Worm (Caenorhabditis elegans): ENCODE data around the gene Y49G5B.1.

Y49G5B.1 gene

DNA sequence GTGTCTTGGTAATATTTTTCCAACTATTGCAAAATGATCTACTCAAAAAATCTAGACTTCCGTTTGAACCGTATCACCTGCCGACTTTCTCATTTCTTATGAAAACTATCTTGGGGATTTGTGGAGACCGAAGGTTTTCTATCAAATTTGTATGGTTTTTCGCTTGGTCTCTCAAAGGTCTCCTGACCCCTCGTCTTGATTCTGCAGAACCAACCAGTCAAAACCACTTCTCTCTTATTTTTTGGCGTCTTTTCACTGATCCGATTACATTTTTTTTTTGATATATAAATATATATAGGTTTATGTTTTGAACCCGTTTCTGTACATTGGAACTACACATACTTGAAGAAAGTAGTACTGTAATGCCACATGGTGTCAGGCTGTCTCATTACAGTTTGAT, 2.5 kb downstream of the Y49G5B.1 start:
- no peak for TF ChIP-seq daf-8 (GFP tag; IDR thresholded peaks at IDR 0.05)
- TF ChIP-seq mdl-1 (tag; optimal IDR thresholded peaks at IDR 0.05) = peak in 1 of 2 experiments; percentile 3
- TF ChIP-seq ZK546.5 (tag; optimal IDR thresholded peaks at IDR 0.05) = no peak
- TF ChIP-seq nhr-42 (GFP tag; IDR thresholded peaks at IDR 0.05) = no peak
- TF ChIP-seq D1046.2 (GFP tag; IDR thresholded peaks at IDR 0.05) = no peak
- TF ChIP-seq lin-1 (GFP tag; IDR thresholded peaks at IDR 0.05) = no peak

DNA sequence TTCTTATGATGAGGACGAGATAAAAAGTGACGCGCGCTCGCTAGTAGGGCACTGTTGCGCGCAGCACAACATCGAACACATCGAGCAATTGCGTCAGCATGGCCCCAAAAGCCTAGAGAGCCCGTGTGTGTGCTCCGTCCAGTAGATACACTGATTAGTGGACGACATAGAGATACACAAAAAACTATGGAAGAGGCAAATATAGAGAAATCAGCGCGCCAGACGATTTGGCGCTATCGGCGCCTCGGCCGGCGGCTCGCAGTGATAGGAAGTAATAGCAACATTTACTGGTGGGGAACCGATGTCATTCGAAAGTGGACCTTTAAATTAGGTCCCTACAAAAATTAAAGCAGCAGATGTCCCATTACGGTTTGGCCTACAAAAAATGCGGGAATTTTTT, 5.3 kb downstream of the Y49G5B.1 start:
- TF ChIP-seq cey-2 (tag; optimal IDR thresholded peaks at IDR 0.05; ENCODE audit: borderline replicate concordance, insufficient read depth) (no peak), sdz-12 (GFP tag; optimal IDR thresholded peaks at IDR 0.05) (no peak), nhr-42 (GFP tag; IDR thresholded peaks at IDR 0.05) (no peak), dmd-8 (GFP tag; IDR thresholded peaks at IDR 0.05) (no peak), nhr-28 (tag; optimal IDR thresholded peaks at IDR 0.05) (peak; percentile 21), unc-62 (GFP tag; optimal IDR thresholded peaks at IDR 0.05 in 1 of 2) (peak in 1 of 2 experiments; percentile 85), unc-62 (tag; optimal IDR thresholded peaks at IDR 0.05) (no peak), dmd-9 (GFP tag; IDR thresholded peaks at IDR 0.05) (no peak), nhr-6 (tag; optimal IDR thresholded peaks at IDR 0.05) (no peak), saeg-2 (GFP tag; IDR thresholded peaks at IDR 0.05) (no peak), Y5F2A.4 (GFP tag; optimal IDR thresholded peaks at IDR 0.05) (no peak)

DNA sequence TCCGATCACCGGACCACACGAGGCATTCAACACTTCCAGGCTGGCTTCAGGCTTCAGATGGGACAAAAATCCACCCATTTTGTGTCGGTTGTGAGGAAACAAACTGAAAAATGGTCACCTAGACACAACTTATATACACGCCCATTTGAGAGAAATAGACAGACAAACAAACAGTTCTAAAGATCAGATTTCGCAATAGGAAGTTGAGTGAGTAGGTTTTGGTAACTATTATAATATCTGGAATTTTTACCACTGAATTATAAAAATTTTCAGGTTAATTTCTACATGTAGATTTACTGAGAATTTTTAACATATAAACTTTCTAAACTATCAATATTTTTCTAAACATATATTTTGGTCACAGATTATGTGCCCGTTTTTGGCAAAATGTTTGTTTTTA, 10.6 kb downstream of the Y49G5B.1 start, which contains the start of gene cest-32:
Gene cest-32, minus strand, starts transcription at position 115 of the 400 bp plus-strand sequence.
- TF ChIP-seq unc-62 (GFP tag; optimal IDR thresholded peaks at IDR 0.05 in 1 of 2) = no peak
- TF ChIP-seq unc-62 (tag; optimal IDR thresholded peaks at IDR 0.05) = no peak
- TF ChIP-seq dve-1 (tag; optimal IDR thresholded peaks at IDR 0.05; ENCODE audit: insufficient read depth) = peak; percentile 2

DNA sequence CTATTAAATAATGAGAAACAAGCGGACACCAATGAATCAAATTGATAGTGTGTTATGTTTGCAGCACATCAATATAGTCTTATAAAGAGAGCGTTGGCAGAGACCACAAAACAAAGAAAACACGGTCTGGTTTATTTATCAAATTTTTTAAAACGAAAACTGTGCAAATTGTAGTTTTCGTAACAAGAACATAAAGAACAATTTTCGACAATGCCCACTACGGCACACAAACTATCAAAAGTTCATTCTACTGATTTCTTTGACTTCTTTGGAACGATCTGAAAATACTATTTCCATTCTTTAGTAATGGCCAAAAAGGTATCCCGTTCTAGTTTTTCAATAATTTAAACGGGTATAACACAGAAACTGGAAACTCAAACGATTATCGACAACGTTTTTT, 13.9 kb downstream of the Y49G5B.1 start, which contains the start of gene cest-35.2:
Gene cest-35.2, minus strand, starts transcription at position 101 of the 400 bp plus-strand sequence.
- TF ChIP-seq lin-29 (GFP tag; IDR thresholded peaks at IDR 0.05) (no peak), daf-8 (GFP tag; IDR thresholded peaks at IDR 0.05) (no peak), gei-8 (GFP tag; optimal IDR thresholded peaks at IDR 0.05) (no peak), dpl-1 (GFP tag; optimal IDR thresholded peaks at IDR 0.05) (no peak), nhr-28 (tag; optimal IDR thresholded peaks at IDR 0.05) (peak; percentile 69), arid-1 (GFP tag; conservative IDR thresholded peaks at IDR 0.05) (no peak)

- no peak for TF ChIP-seq dpl-1 (GFP tag; optimal IDR thresholded peaks at IDR 0.05)
- no peak for TF ChIP-seq nhr-77 (tag; optimal IDR thresholded peaks at IDR 0.05)
- TF ChIP-seq daf-8 (GFP tag; IDR thresholded peaks at IDR 0.05) = no peak
- TF ChIP-seq nhr-76 (tag; optimal IDR thresholded peaks at IDR 0.05) = no peak
- no peak for TF ChIP-seq nhr-237 (tag; optimal IDR thresholded peaks at IDR 0.05)
- TF ChIP-seq ZK337.2 (GFP tag; IDR thresholded peaks at IDR 0.05) = no peak
- no peak for TF ChIP-seq egl-43 (GFP tag; IDR thresholded peaks at IDR 0.05)
- no peak for TF ChIP-seq egl-27 (tag; optimal IDR thresholded peaks at IDR 0.05)
- no peak for TF ChIP-seq jun-1 (tag; optimal IDR thresholded peaks at IDR 0.05)
- no peak for TF ChIP-seq mxl-3 (GFP tag; optimal IDR thresholded peaks at IDR 0.05)
- no peak for TF ChIP-seq nhr-6 (tag; optimal IDR thresholded peaks at IDR 0.05)
Measured at ce11 chrV:5239404-5239803, 16.2 kb downstream of the Y49G5B.1 start, which contains the start of gene C52A10.3. C52A10.3 (minus strand) TSS chrV:5239504.

- TF ChIP-seq ceh-44 (GFP tag; IDR thresholded peaks at IDR 0.05) = no peak
- no peak for TF ChIP-seq aha-1 (tag)
- TF ChIP-seq pqm-1 (tag; optimal IDR thresholded peaks at IDR 0.05) = no peak
- TF ChIP-seq attf-4 (tag; optimal IDR thresholded peaks at IDR 0.05) = no peak
- TF ChIP-seq hlh-30 (tag; optimal IDR thresholded peaks at IDR 0.05; ENCODE audit: insufficient read depth) = no peak
Measured at ce11 chrV:5239903-5240302, 16.7 kb downstream of the Y49G5B.1 start, which contains the start of gene B0238.15. B0238.15 (plus strand) TSS chrV:5240203.
